Worm (Caenorhabditis elegans): Measurements from ENCODE around the gene pro-1.

DNA sequence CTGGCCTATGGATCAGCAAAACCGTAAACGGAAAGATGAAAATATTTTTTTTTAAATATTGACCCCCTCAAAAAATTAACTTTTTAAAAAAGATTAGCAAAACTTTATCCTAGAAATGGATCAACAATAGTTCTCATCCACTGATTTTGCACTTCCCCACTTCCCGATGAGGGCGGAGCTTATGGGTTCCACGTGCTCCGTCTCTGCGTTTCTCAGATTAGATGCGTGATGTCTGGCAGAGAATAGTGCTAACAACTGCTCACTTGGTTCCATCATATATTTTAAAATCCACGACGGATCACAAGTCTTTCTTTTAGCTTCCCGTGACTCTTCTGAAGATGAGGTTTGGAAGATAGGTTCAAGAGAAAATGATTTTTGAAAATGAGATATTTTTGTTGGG is 16.5 kb upstream of the pro-1 start:
- TF ChIP-seq ama-1 (optimal IDR thresholded peaks at IDR 0.05) (no peak), hmg-4 (GFP tag; optimal IDR thresholded peaks at IDR 0.05) (no peak), tra-4 (tag; optimal IDR thresholded peaks at IDR 0.05) (no peak), scrt-1 (GFP tag; IDR thresholded peaks at IDR 0.05) (no peak), ceh-13 (GFP tag; optimal IDR thresholded peaks at IDR 0.05) (no peak), tbx-11 (GFP tag; IDR thresholded peaks at IDR 0.05) (no peak), hmbx-1 (tag; optimal IDR thresholded peaks at IDR 0.05) (no peak), aly-1 (tag; optimal IDR thresholded peaks at IDR 0.05) (no peak)
